Worm (Caenorhabditis elegans) whole organism, L1 larva: ENCODE data around the gene ZK228.13.

Experiments used
- Y116A8C.19 ChIP-seq: sonication (generic microtip); optimal IDR thresholded peaks from 2 replicates; lab custom pipeline; 2016; ENCODE audit warnings: missing compliant biosample characterization, missing genetic modification characterization, borderline replicate concordance
- aly-2 ChIP-seq: fragments of 150-350 bp; optimal IDR thresholded peaks from 2 replicates; lab custom pipeline; 2014; ENCODE audit warnings: missing biosample characterization, missing genetic modification characterization
- ama-1 ChIP-seq: fragments of 150-350 bp; optimal IDR thresholded peaks from 2 replicates; lab custom pipeline; 2014
- ceh-63 ChIP-seq: fragments of 200-800 bp; sonication (Bioruptor generic); optimal IDR thresholded peaks from 2 replicates; lab custom pipeline; 2018; ENCODE audit warnings: mild to moderate bottlenecking, missing genetic modification characterization, missing compliant biosample characterization
- ceh-88 ChIP-seq: fragments of 200-800 bp; sonication (Bioruptor generic); IDR thresholded peaks from 2 replicates; pipeline ENCODE4 v1.3.6; 2022; ENCODE audit warnings: missing genetic modification characterization, missing compliant biosample characterization
- ces-1 ChIP-seq: fragments of 150-350 bp; optimal IDR thresholded peaks from 2 replicates; lab custom pipeline; 2014; ENCODE audit warnings: missing biosample characterization, missing genetic modification reagents, missing genetic modification characterization
- dpl-1 ChIP-seq, 3 experiments: fragments of 150-350 bp in 2 of 3; sonication (generic microtip) in 1 of 3; optimal IDR thresholded peaks; 2 replicates each; lab custom pipeline; 2014 to 2017; ENCODE audit warnings: missing biosample characterization in 3 of 3, missing genetic modification characterization in 3 of 3, missing genetic modification reagents in 3 of 3
- efl-3 ChIP-seq: fragments of 200-800 bp; sonication (Bioruptor generic); optimal IDR thresholded peaks from 2 replicates; lab custom pipeline; 2018; ENCODE audit warnings: mild to moderate bottlenecking, missing genetic modification characterization, missing compliant biosample characterization
- egl-13 ChIP-seq: sonication (generic microtip); optimal IDR thresholded peaks from 2 replicates; lab custom pipeline; 2016; ENCODE audit warnings: missing genotype, missing genetic modification reagents, missing genetic modification characterization, missing compliant biosample characterization
- elt-2 ChIP-seq: sonication (generic microtip); optimal IDR thresholded peaks from 2 replicates; lab custom pipeline; 2016; ENCODE audit warnings: missing genetic modification characterization, mild to moderate bottlenecking, inconsistent platforms, missing compliant biosample characterization, missing genetic modification reagents
- elt-3 ChIP-seq, 6 experiments: fragments of 150-350 bp in 1 of 6; sonication (generic microtip); optimal IDR thresholded peaks; 2 replicates each; lab custom pipeline; 2017 to 2018; ENCODE audit warnings: missing biosample characterization in 6 of 6, missing genetic modification characterization in 6 of 6, inconsistent platforms in 1 of 6
- ets-5 ChIP-seq: fragments of 200-800 bp; sonication (Bioruptor generic); IDR thresholded peaks from 2 replicates; pipeline ENCODE4 v1.3.6; 2022; ENCODE audit warnings: missing genetic modification characterization, missing compliant biosample characterization
- fkh-10 ChIP-seq: sonication (generic microtip); optimal IDR thresholded peaks from 2 replicates; lab custom pipeline; 2017; ENCODE audit warnings: missing biosample characterization, missing genetic modification reagents, missing genetic modification characterization
- fkh-8 ChIP-seq: sonication (generic microtip); optimal IDR thresholded peaks from 2 replicates; lab custom pipeline; 2016; ENCODE audit warnings: mild to moderate bottlenecking, missing genetic modification characterization, missing compliant biosample characterization
- grh-1 ChIP-seq: fragments of 200-800 bp; sonication (Bioruptor generic); IDR thresholded peaks from 2 replicates; pipeline ENCODE4 v1.3.6; 2022; ENCODE audit warnings: missing genetic modification reagents, missing genetic modification characterization, missing compliant biosample characterization
- irx-1 ChIP-seq: sonication (generic microtip); optimal IDR thresholded peaks from 2 replicates; lab custom pipeline; 2016; ENCODE audit warnings: missing genetic modification characterization, missing compliant biosample characterization
- jun-1 ChIP-seq: fragments of 150-350 bp; optimal IDR thresholded peaks from 2 replicates; lab custom pipeline; 2014; ENCODE audit warnings: missing biosample characterization, missing genetic modification reagents, missing genetic modification characterization
- lin-14 ChIP-seq: fragments of 200-800 bp; sonication (Bioruptor generic); optimal IDR thresholded peaks from 2 replicates; lab custom pipeline; 2018; ENCODE audit warnings: mild to moderate bottlenecking, missing genetic modification characterization, moderate library complexity, missing compliant biosample characterization
- lin-15B ChIP-seq: fragments of 150-350 bp; sonication (generic microtip); optimal IDR thresholded peaks from 3 replicates; lab custom pipeline; 2014; ENCODE audit warnings: missing biosample characterization, missing genetic modification characterization
- lin-39 ChIP-seq: fragments of 150-350 bp; optimal IDR thresholded peaks from 2 replicates; lab custom pipeline; 2014; ENCODE audit warnings: missing biosample characterization, missing genetic modification reagents, missing genetic modification characterization
- lir-3 ChIP-seq: sonication (generic microtip); optimal IDR thresholded peaks from 2 replicates; lab custom pipeline; 2016; ENCODE audit warnings: mild to moderate bottlenecking, missing genetic modification characterization, moderate library complexity, missing compliant biosample characterization; ENCODE audit not compliant: poor library complexity
- mdl-1 ChIP-seq, 2 experiments: fragments of 150-350 bp; optimal IDR thresholded peaks; 2 replicates each; lab custom pipeline; 2014 to 2017; ENCODE audit warnings: missing biosample characterization in 2 of 2, missing genetic modification characterization in 2 of 2, inconsistent platforms in 1 of 2
- mef-2 ChIP-seq: fragments of 150-350 bp; optimal IDR thresholded peaks from 2 replicates; lab custom pipeline; 2014; ENCODE audit warnings: missing biosample characterization, missing genetic modification characterization
- mep-1 ChIP-seq: fragments of 150-350 bp; optimal IDR thresholded peaks from 2 replicates; lab custom pipeline; 2014; ENCODE audit warnings: missing biosample characterization, missing genetic modification characterization
- nhr-20 ChIP-seq: sonication (generic microtip); optimal IDR thresholded peaks from 2 replicates; lab custom pipeline; 2016; ENCODE audit warnings: mild to moderate bottlenecking, missing genetic modification characterization, missing compliant biosample characterization
- nhr-47 ChIP-seq: sonication (generic microtip); optimal IDR thresholded peaks from 2 replicates; lab custom pipeline; 2016; ENCODE audit warnings: mild to moderate bottlenecking, missing genetic modification characterization, moderate library complexity, missing compliant biosample characterization
- nhr-71 ChIP-seq: sonication (generic microtip); optimal IDR thresholded peaks from 2 replicates; lab custom pipeline; 2016; ENCODE audit warnings: mild to moderate bottlenecking, missing genetic modification characterization, moderate library complexity, missing compliant biosample characterization
- nhr-84 ChIP-seq: sonication (generic microtip); optimal IDR thresholded peaks from 2 replicates; lab custom pipeline; 2017; ENCODE audit warnings: missing biosample characterization, missing genetic modification characterization
- nhr-85 ChIP-seq: sonication (generic microtip); peaks from one replicate; lab custom pipeline; 2016; ENCODE audit warnings: missing genetic modification characterization, inconsistent platforms, missing compliant biosample characterization
- nhr-90 ChIP-seq: sonication (generic microtip); optimal IDR thresholded peaks from 2 replicates; lab custom pipeline; 2016; ENCODE audit warnings: mild to moderate bottlenecking, missing genetic modification characterization, missing compliant biosample characterization; ENCODE audit not compliant: poor library complexity
- rnt-1 ChIP-seq: sonication (generic microtip); optimal IDR thresholded peaks from 2 replicates; lab custom pipeline; 2016; ENCODE audit warnings: mild to moderate bottlenecking, missing genetic modification characterization, moderate library complexity, missing compliant biosample characterization
- skn-1 ChIP-seq: fragments of 150-350 bp; optimal IDR thresholded peaks from 2 replicates; lab custom pipeline; 2014; ENCODE audit warnings: missing biosample characterization, missing genetic modification characterization
- sox-4 ChIP-seq: sonication (generic microtip); optimal IDR thresholded peaks from 2 replicates; lab custom pipeline; 2016; ENCODE audit warnings: missing genetic modification characterization, missing compliant biosample characterization
- sup-37 ChIP-seq: fragments of 200-800 bp; sonication (Bioruptor generic); optimal IDR thresholded peaks from 2 replicates; lab custom pipeline; 2018; ENCODE audit warnings: mild to moderate bottlenecking, missing genetic modification characterization, missing compliant biosample characterization
- swsn-7 ChIP-seq: sonication (generic microtip); optimal IDR thresholded peaks from 2 replicates; lab custom pipeline; 2016; ENCODE audit warnings: missing genetic modification characterization, missing compliant biosample characterization
- unc-86 ChIP-seq: sonication (generic microtip); optimal IDR thresholded peaks from 2 replicates; lab custom pipeline; 2016; ENCODE audit warnings: missing genetic modification characterization, missing compliant biosample characterization
- unc-98 ChIP-seq: fragments of 200-800 bp; sonication (Bioruptor generic); IDR thresholded peaks from 2 replicates; pipeline ENCODE4 v1.3.6; 2022; ENCODE audit warnings: missing genetic modification characterization, missing compliant biosample characterization
- ztf-11 ChIP-seq, 2 experiments: sonication (generic microtip); optimal IDR thresholded peaks; 2 replicates each; lab custom pipeline; 2016 to 2017; ENCODE audit warnings: missing genetic modification characterization in 2 of 2, missing biosample characterization in 1 of 2, missing compliant biosample characterization in 1 of 2

ZK228.13 gene

ce11 chrV:18430826-18431225 is 37.2 kb downstream of the ZK228.13 start:
- TF ChIP-seq ceh-63 (GFP tag; lab: Kevin White, UChicago), result no peak

- TF ChIP-seq aly-2 (no peak), grh-1 (GFP tag; lab: Robert Waterston, UW) (no peak), fkh-10 (no peak), dpl-1 (GFP tag; optimal IDR thresholded peaks at IDR 0.05; lab: Kevin White, UChicago) (no peak), rnt-1 (tag; lab: Kevin White, UChicago) (no peak), skn-1 (tag; lab: Kevin White, UChicago) (no peak), unc-86 (tag; lab: Kevin White, UChicago) (no peak), elt-3 (tag; optimal IDR thresholded peaks at IDR 0.05; lab: Kevin White, UChicago) (no peak), nhr-84 (tag; lab: Kevin White, UChicago) (no peak), lin-14 (GFP tag; lab: Kevin White, UChicago) (no peak), egl-13 (tag; lab: Kevin White, UChicago) (no peak), Y116A8C.19 (tag; lab: Kevin White, UChicago) (no peak), nhr-90 (no peak), ets-5 (GFP tag; lab: Robert Waterston, UW) (no peak), nhr-47 (tag; lab: Kevin White, UChicago) (no peak), nhr-20 (tag; lab: Kevin White, UChicago) (no peak), lin-39 (tag; lab: Kevin White, UChicago) (no peak), swsn-7 (no peak), jun-1 (no peak), nhr-85 (no peak)
- TF ChIP-seq, all 84 proteins: peak for 0
Observed at ce11 chrV:18426280-18426679, 41.7 kb downstream of the ZK228.13 start, which contains the start of gene srw-83. Gene srw-83 (plus strand): TSS chrV:18426580.

- TF ChIP-seq ama-1 (lab: Kevin White, UChicago) (no peak), lin-15B (tag; lab: Kevin White, UChicago) (no peak), lir-3 (tag; lab: Kevin White, UChicago) (no peak), unc-98 (GFP tag; lab: Robert Waterston, UW) (no peak)
Observed at ce11 chrV:18425544-18425943, 42.5 kb downstream of the ZK228.13 start, which contains the start of gene ZK262.19. Gene ZK262.19 (minus strand): TSS chrV:18425644.

ce11 chrV:18424471-18424870 is 43.5 kb downstream of the ZK228.13 start, which contains the start of gene ZK262.4:
Gene ZK262.4 (minus strand): TSS chrV:18424571.
- TF ChIP-seq ztf-11 (tag; optimal IDR thresholded peaks at IDR 0.05; lab: Kevin White, UChicago), result no peak
- no peak for TF ChIP-seq unc-86 (tag; lab: Kevin White, UChicago)
- TF ChIP-seq nhr-20 (tag; lab: Kevin White, UChicago), result no peak
- no peak for TF ChIP-seq sup-37 (GFP tag; lab: Kevin White, UChicago)
- TF ChIP-seq ets-5 (GFP tag; lab: Robert Waterston, UW), result no peak
- TF ChIP-seq ces-1, result no peak
- no peak for TF ChIP-seq fkh-8 (tag; lab: Kevin White, UChicago)
- no peak for TF ChIP-seq elt-2 (tag; lab: Kevin White, UChicago)
- no peak for TF ChIP-seq ceh-88
- no peak for TF ChIP-seq sox-4
- TF ChIP-seq mep-1 (tag; lab: Kevin White, UChicago), result no peak
- no peak for TF ChIP-seq aly-2
- no peak for TF ChIP-seq lin-39 (tag; lab: Kevin White, UChicago)
- no peak for TF ChIP-seq nhr-71
- no peak for TF ChIP-seq grh-1 (GFP tag; lab: Robert Waterston, UW)
- TF ChIP-seq mdl-1 (tag; optimal IDR thresholded peaks at IDR 0.05; lab: Kevin White, UChicago), result no peak
- TF ChIP-seq irx-1 (tag; lab: Kevin White, UChicago), result no peak
- TF ChIP-seq nhr-85, result no peak
- no peak for TF ChIP-seq efl-3 (GFP tag; lab: Kevin White, UChicago)
- no peak for TF ChIP-seq mef-2 (tag; lab: Kevin White, UChicago)
